Worm (Caenorhabditis elegans): ENCODE results near the gene sra-4.

ce11 chrII:9500926-9501325, 41.8 kb downstream of the sra-4 start:
- TF ChIP-seq W03F9.2 (tag; optimal IDR thresholded peaks at IDR 0.05): no peak
- no peak for TF ChIP-seq him-1 (tag; optimal IDR thresholded peaks at IDR 0.05)
- no peak for TF ChIP-seq dao-5 (tag; optimal IDR thresholded peaks at IDR 0.05)

Data from whole organism, L4/young adult.